Worm (Caenorhabditis elegans) whole organism, L4 larva: ENCODE results near the gene haf-1.

Experiments
- dpl-1 ChIP-seq: fragments of 150-350 bp; optimal IDR thresholded peaks from 2 replicates; lab custom pipeline; 2014; ENCODE audit warnings: missing biosample characterization, missing genetic modification reagents, missing genetic modification characterization
- dve-1 ChIP-seq: sonication (generic microtip); optimal IDR thresholded peaks from 2 replicates; lab custom pipeline; 2017; ENCODE audit warnings: antibody characterized with exemption, mild to moderate bottlenecking, missing genetic modification characterization, missing compliant biosample characterization; ENCODE audit not compliant: insufficient read depth
- fos-1 ChIP-seq: fragments of 150-350 bp; optimal IDR thresholded peaks from 2 replicates; lab custom pipeline; 2014; ENCODE audit warnings: missing biosample characterization, missing genetic modification characterization
- hmg-1.1 ChIP-seq: fragments of 200-800 bp; sonication (Bioruptor generic); IDR thresholded peaks from 2 replicates; pipeline ENCODE4 v1.3.6; 2022; ENCODE audit warnings: missing genetic modification reagents, missing genetic modification characterization, missing compliant biosample characterization
- lin-15B ChIP-seq: fragments of 150-350 bp; sonication (generic microtip); optimal IDR thresholded peaks from 3 replicates; lab custom pipeline; 2014; ENCODE audit warnings: missing biosample characterization, missing genetic modification characterization
- mdt-29 ChIP-seq: fragments of 200-800 bp; sonication (Bioruptor generic); IDR thresholded peaks from 2 replicates; pipeline ENCODE4 v1.3.6; 2022; ENCODE audit warnings: missing genetic modification reagents, missing genetic modification characterization, missing compliant biosample characterization
- nhr-237 ChIP-seq: sonication (generic microtip); optimal IDR thresholded peaks from 2 replicates; lab custom pipeline; 2017; ENCODE audit warnings: missing biosample characterization, missing genetic modification characterization
- nhr-28 ChIP-seq: fragments of 150-350 bp; optimal IDR thresholded peaks from 2 replicates; lab custom pipeline; 2014; ENCODE audit warnings: missing biosample characterization, missing genetic modification characterization
- nhr-77 ChIP-seq: fragments of 150-350 bp; optimal IDR thresholded peaks from 2 replicates; lab custom pipeline; 2014; ENCODE audit warnings: missing biosample characterization, missing genetic modification characterization
- snpc-4 ChIP-seq: fragments of 150-350 bp; optimal IDR thresholded peaks from 2 replicates; lab custom pipeline; 2014; ENCODE audit warnings: missing biosample characterization, missing genetic modification characterization

ce11 chrIV:17346599-17347218 lies 29.5 kb upstream of the haf-1 start, which contains the start of the genes clec-197 and clec-198:
- TF ChIP-seq snpc-4 (tag; lab: Kevin White, UChicago) (no peak), lin-15B (tag; lab: Kevin White, UChicago) (no peak), mdt-29 (no peak), dve-1 (tag; lab: Kevin White, UChicago) (no peak), dpl-1 (GFP tag; lab: Kevin White, UChicago) (no peak), nhr-28 (tag; lab: Kevin White, UChicago) (no peak), nhr-77 (tag; lab: Kevin White, UChicago) (no peak), hmg-1.1 (GFP tag; lab: Robert Waterston, UW) (no peak), fos-1 (tag; lab: Kevin White, UChicago) (no peak), nhr-237 (tag; lab: Kevin White, UChicago) (no peak)
